Fruit fly (Drosophila melanogaster) whole organism, wandering third instar larva: ENCODE data around the gene Est-Q.

Experiments
- HLH106 ChIP-seq: fragments of 200-800 bp; optimal IDR thresholded peaks from 3 replicates; lab custom pipeline; 2019; ENCODE audit warnings: missing biosample characterization, mild to moderate bottlenecking, missing genetic modification characterization, moderate library complexity
- Hnf4 ChIP-seq: fragments of 200-800 bp; sonication (Bioruptor generic); optimal IDR thresholded peaks from 2 replicates; lab custom pipeline; 2016; ENCODE audit warnings: missing biosample characterization, mild to moderate bottlenecking, missing genetic modification characterization
- Vsx2 ChIP-seq: fragments of 200-300, 225-300 bp; sonication (Bioruptor generic); optimal IDR thresholded peaks from 2 replicates; lab custom pipeline; 2018; ENCODE audit warnings: missing biosample characterization, missing genetic modification characterization; ENCODE audit not compliant: partially characterized antibody
- dmrt93B ChIP-seq: fragments of 200-800 bp; sonication (Bioruptor generic); optimal IDR thresholded peaks from 2 replicates; lab custom pipeline; 2018; ENCODE audit warnings: missing biosample characterization, mild to moderate bottlenecking, missing genetic modification characterization
- h ChIP-seq: fragments of 200-800 bp; sonication (Bioruptor generic); optimal IDR thresholded peaks from 3 replicates; lab custom pipeline; 2016; ENCODE audit warnings: missing biosample characterization, mild to moderate bottlenecking, missing genetic modification characterization
- lola ChIP-seq: fragments of >200 bp; optimal IDR thresholded peaks from 2 replicates; lab custom pipeline; 2017; ENCODE audit warnings: missing biosample characterization, missing genetic modification characterization

DNA sequence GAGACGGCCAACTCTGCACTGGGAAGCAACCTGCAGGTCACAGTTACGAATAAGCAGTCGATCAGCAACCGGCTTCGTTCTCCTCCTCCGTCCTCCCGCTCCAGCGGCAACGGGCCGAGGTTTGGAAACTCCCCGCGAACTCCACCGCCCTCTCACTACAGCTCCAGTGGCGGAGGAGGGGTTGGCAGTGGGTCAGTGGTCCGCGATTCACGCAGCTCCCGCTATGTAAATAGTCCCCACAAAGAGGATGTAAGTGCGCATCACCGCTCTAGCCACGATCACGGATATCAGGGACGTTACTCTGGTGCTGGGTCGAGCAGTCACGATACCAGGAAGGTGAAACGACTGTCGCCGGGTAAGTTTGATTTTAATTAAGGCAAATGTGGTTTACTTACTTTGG lies 17.1 kb downstream of the Est-Q start:
- TF ChIP-seq h (GFP tag; lab: Kevin White, UChicago) (no peak), dmrt93B (GFP tag; lab: Kevin White, UChicago) (no peak), lola (GFP tag; lab: Kevin White, UChicago) (no peak), Hnf4 (GFP tag; lab: Kevin White, UChicago) (no peak), HLH106 (tag; lab: Kevin White, UChicago) (no peak), Vsx2 (GFP tag; lab: Kevin White, UChicago) (no peak)
